Worm (Caenorhabditis elegans): Measurements from ENCODE around the gene srsx-24.

The srsx-24 gene

ce11 chrV:7420162-7420561 is 40.9 kb upstream of the srsx-24 start, which contains the start of gene srxa-4:
srxa-4 (plus strand) TSS chrV:7420462.
- TF ChIP-seq fax-1 (tag; optimal IDR thresholded peaks at IDR 0.05) (no peak), che-1 (tag; optimal IDR thresholded peaks at IDR 0.05) (no peak), eyg-1 (tag; optimal IDR thresholded peaks at IDR 0.05) (no peak), hlh-8 (tag; optimal IDR thresholded peaks at IDR 0.05) (no peak), nhr-232 (tag; optimal IDR thresholded peaks at IDR 0.05) (no peak), ttx-3 (tag; optimal IDR thresholded peaks at IDR 0.05) (no peak), unc-86 (tag; optimal IDR thresholded peaks at IDR 0.05) (no peak), ceh-6 (GFP tag; optimal IDR thresholded peaks at IDR 0.05) (no peak), unc-42 (tag; optimal IDR thresholded peaks at IDR 0.05) (no peak), ahr-1 (tag; optimal IDR thresholded peaks at IDR 0.05) (no peak), nhr-11 (tag; optimal IDR thresholded peaks at IDR 0.05) (no peak), ceh-34 (tag; optimal IDR thresholded peaks at IDR 0.05) (no peak), elt-2 (tag; optimal IDR thresholded peaks at IDR 0.05) (no peak), lin-11 (tag; optimal IDR thresholded peaks at IDR 0.05) (no peak), elt-4 (tag; optimal IDR thresholded peaks at IDR 0.05) (no peak)

DNA sequence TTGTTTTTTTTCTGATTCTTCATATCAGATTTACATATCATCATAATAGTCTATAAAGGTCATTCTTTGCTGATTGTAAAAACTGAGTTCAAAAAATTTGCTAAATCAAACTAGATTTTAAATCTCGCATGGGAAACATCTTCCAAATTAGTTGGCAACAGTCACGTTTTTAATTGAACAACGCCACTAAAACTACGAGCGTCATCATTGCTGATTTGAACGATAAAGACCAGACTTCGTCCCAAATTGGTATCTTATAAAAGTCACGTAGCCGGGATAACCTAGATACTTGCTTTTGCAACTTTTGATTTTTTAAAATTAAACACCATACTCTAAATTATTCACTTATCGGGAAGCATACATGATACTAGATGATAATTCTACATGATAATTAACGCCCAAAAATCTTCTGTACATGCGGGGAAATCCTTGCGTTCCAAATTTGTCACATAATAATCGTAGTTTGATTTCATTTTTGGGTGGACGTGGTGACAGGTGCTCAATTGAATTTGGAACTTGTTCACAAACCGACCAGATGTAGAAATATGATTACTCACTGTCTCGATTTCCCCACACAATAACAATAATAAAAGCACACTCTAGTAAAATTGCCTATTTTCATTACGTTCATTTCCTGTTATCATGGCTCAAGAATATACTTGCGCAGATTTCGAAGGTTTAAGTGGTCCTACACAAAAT is 37.9 kb upstream of the srsx-24 start, which contains the start of gene srw-67:
Gene srw-67 (plus strand): TSS at position 643 of the 699 bp plus-strand sequence.
- TF ChIP-seq ceh-19 (GFP tag; optimal IDR thresholded peaks at IDR 0.05) (no peak), ceh-34 (tag; optimal IDR thresholded peaks at IDR 0.05) (no peak), nhr-232 (tag; optimal IDR thresholded peaks at IDR 0.05) (no peak), ets-4 (tag; optimal IDR thresholded peaks at IDR 0.05) (no peak), Y22D7AL.16 (tag; optimal IDR thresholded peaks at IDR 0.05) (no peak), eyg-1 (tag; optimal IDR thresholded peaks at IDR 0.05) (no peak), ceh-24 (tag; optimal IDR thresholded peaks at IDR 0.05) (no peak), ceh-22 (tag; optimal IDR thresholded peaks at IDR 0.05) (no peak)

- TF ChIP-seq zip-5 (tag; optimal IDR thresholded peaks at IDR 0.05), result no peak
- no peak for TF ChIP-seq elt-2 (tag; optimal IDR thresholded peaks at IDR 0.05)
- TF ChIP-seq hlh-8 (tag; optimal IDR thresholded peaks at IDR 0.05), result no peak
- no peak for TF ChIP-seq ttx-3 (tag; optimal IDR thresholded peaks at IDR 0.05)
- no peak for TF ChIP-seq C38D4.7 (GFP tag; optimal IDR thresholded peaks at IDR 0.05)
- TF ChIP-seq ceh-9 (tag; optimal IDR thresholded peaks at IDR 0.05), result no peak
- TF ChIP-seq lim-6 (tag; optimal IDR thresholded peaks at IDR 0.05), result no peak
- TF ChIP-seq ceh-48 (tag; optimal IDR thresholded peaks at IDR 0.05), result no peak
- TF ChIP-seq sdc-2 (tag; optimal IDR thresholded peaks at IDR 0.05), result no peak
- no peak for TF ChIP-seq hlh-15 (tag; optimal IDR thresholded peaks at IDR 0.05)
- no peak for TF ChIP-seq pha-4 (tag; optimal IDR thresholded peaks at IDR 0.05)
- no peak for TF ChIP-seq ceh-24 (tag; optimal IDR thresholded peaks at IDR 0.05)
Observed at ce11 chrV:7416569-7416968, 37.3 kb upstream of the srsx-24 start.

ce11 chrV:7415780-7416428 is 36.6 kb upstream of the srsx-24 start, which contains the start of gene F18E3.13:
F18E3.13 (plus strand) TSS chrV:7416164.
- TF ChIP-seq ttx-3 (tag; optimal IDR thresholded peaks at IDR 0.05) (no peak), lin-11 (tag; optimal IDR thresholded peaks at IDR 0.05) (no peak), odd-2 (tag; optimal IDR thresholded peaks at IDR 0.05) (no peak), mec-3 (tag; optimal IDR thresholded peaks at IDR 0.05; ENCODE audit: borderline replicate concordance) (no peak), dve-1 (tag; optimal IDR thresholded peaks at IDR 0.05) (no peak), K02D7.2 (tag; optimal IDR thresholded peaks at IDR 0.05) (no peak), sox-2 (GFP tag; IDR thresholded peaks at IDR 0.05) (no peak), tbx-7 (tag; optimal IDR thresholded peaks at IDR 0.05) (no peak), fax-1 (tag; optimal IDR thresholded peaks at IDR 0.05) (no peak), pha-4 (tag; optimal IDR thresholded peaks at IDR 0.05) (no peak), fkh-10 (GFP tag; optimal IDR thresholded peaks at IDR 0.05) (no peak)
